Fruit fly (Drosophila melanogaster): ENCODE data around the gene mRpL1.

mRpL1 gene

dm6 chr3R:8321447-8321846 lies 20.2 kb downstream of the mRpL1 start, which contains the start of gene Or85a:
Gene Or85a, plus strand, starts transcription at chr3R:8321747.
- TF ChIP-seq CG9705 (GFP tag; optimal IDR thresholded peaks at IDR 0.05) (no peak), Mio (GFP tag; optimal IDR thresholded peaks at IDR 0.05) (no peak), Vsx2 (GFP tag; optimal IDR thresholded peaks at IDR 0.05; ENCODE audit: partially characterized antibody) (no peak), tai (GFP tag; optimal IDR thresholded peaks at IDR 0.05) (no peak)

DNA sequence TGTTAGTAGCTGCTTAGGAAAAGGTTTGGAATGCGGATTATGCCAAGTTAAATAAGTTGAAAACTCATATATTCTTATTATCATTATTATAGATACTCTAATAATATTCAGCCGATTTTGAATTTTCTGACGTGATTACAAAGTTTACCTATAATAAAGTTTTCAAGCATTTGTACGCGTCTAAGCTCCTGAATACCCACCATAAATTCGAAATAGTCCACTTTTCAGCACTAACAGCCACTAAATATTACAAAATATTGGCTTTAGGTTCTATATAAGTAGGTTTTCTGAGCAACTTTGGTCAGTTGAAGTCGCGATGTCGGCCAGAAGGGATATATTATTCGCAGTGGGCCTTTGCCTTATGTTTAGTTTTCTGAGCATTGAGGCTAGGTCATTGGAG lies 22.8 kb downstream of the mRpL1 start, which contains the start of gene CG7443:
Gene CG7443, plus strand, starts transcription at position 301 of the 400 bp plus-strand sequence.
- TF ChIP-seq fru (GFP tag; optimal IDR thresholded peaks at IDR 0.05) (no peak), tai (GFP tag; optimal IDR thresholded peaks at IDR 0.05) (no peak), Myc (optimal IDR thresholded peaks at IDR 0.05) (no peak), usp (GFP tag; optimal IDR thresholded peaks at IDR 0.05) (no peak), dsf (GFP tag; optimal IDR thresholded peaks at IDR 0.05; ENCODE audit: borderline replicate concordance) (no peak), sage (GFP tag; optimal IDR thresholded peaks at IDR 0.05) (no peak), Rel (GFP tag; optimal IDR thresholded peaks at IDR 0.05) (no peak), Rel (tag; optimal IDR thresholded peaks at IDR 0.05) (no peak), h (GFP tag; optimal IDR thresholded peaks at IDR 0.05) (no peak)

- no peak for TF ChIP-seq N (GFP tag; optimal IDR thresholded peaks at IDR 0.05)
- no peak for TF ChIP-seq lola (GFP tag; optimal IDR thresholded peaks at IDR 0.05)
These were observed 25.6 kb downstream of the mRpL1 start for dm6 chr3R:8326884-8327283.

- TF ChIP-seq fru (GFP tag; optimal IDR thresholded peaks at IDR 0.05) (no peak), dsf (GFP tag; optimal IDR thresholded peaks at IDR 0.05; ENCODE audit: borderline replicate concordance) (no peak), N (GFP tag; optimal IDR thresholded peaks at IDR 0.05) (no peak), Mio (GFP tag; optimal IDR thresholded peaks at IDR 0.05) (no peak), CG32264 (GFP tag; optimal IDR thresholded peaks at IDR 0.05) (no peak), CrebA (GFP tag; optimal IDR thresholded peaks at IDR 0.05; ENCODE audit: borderline replicate concordance) (no peak), sage (GFP tag; optimal IDR thresholded peaks at IDR 0.05) (no peak), Jra (GFP tag; optimal IDR thresholded peaks at IDR 0.05) (no peak), sv (GFP tag; optimal IDR thresholded peaks at IDR 0.05) (no peak), brk (GFP tag; optimal IDR thresholded peaks at IDR 0.05) (no peak), ey (GFP tag; optimal IDR thresholded peaks at IDR 0.05) (no peak), jim (GFP tag; optimal IDR thresholded peaks at IDR 0.05) (no peak), Hr78 (GFP tag; optimal IDR thresholded peaks at IDR 0.05) (no peak), Abd-B (GFP tag; optimal IDR thresholded peaks at IDR 0.05) (no peak), lola (GFP tag; optimal IDR thresholded peaks at IDR 0.05) (no peak), GATAd (GFP tag; optimal IDR thresholded peaks at IDR 0.05) (no peak), Dif (GFP tag; optimal IDR thresholded peaks at IDR 0.05; ENCODE audit: partially characterized antibody) (no peak), rgr (GFP tag; optimal IDR thresholded peaks at IDR 0.05) (no peak), psq (GFP tag; optimal IDR thresholded peaks at IDR 0.05) (no peak)
These were observed 26.9 kb downstream of the mRpL1 start for dm6 chr3R:8327967-8328789.

DNA sequence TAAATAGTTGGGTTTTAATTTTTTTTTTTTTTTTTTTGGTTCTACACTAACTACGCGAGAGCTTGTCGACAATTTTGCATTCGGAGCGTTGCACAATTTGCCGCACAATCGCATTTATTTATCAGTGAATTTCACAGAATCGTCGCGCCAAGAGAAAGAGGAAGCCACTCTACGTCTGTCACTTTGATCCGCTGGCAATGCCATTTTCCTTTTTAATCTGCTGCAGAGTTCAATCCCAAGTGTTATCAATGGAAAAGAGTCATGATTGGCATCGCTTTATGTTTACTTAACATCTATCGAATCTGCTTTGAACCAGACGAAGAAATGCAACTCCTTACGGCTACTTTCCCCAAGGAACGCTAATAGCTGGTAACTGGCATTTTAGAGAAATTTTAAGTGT lies 28.4 kb downstream of the mRpL1 start:
- TF ChIP-seq HLH106 (tag; optimal IDR thresholded peaks at IDR 0.05) = no peak
- TF ChIP-seq sage (GFP tag; optimal IDR thresholded peaks at IDR 0.05) = no peak
- no peak for TF ChIP-seq Rel (GFP tag; optimal IDR thresholded peaks at IDR 0.05)
- no peak for TF ChIP-seq Rel (tag; optimal IDR thresholded peaks at IDR 0.05)
- TF ChIP-seq dl (GFP tag; optimal IDR thresholded peaks at IDR 0.05; ENCODE audit: insufficient read depth in 1 of 2, partially characterized antibody in 2 of 2) = no peak
- no peak for TF ChIP-seq psq (GFP tag; optimal IDR thresholded peaks at IDR 0.05)
- TF ChIP-seq foxo (GFP tag; optimal IDR thresholded peaks at IDR 0.05) = no peak
- TF ChIP-seq Sp1 (GFP tag; optimal IDR thresholded peaks at IDR 0.05) = no peak
- TF ChIP-seq dsf (GFP tag; optimal IDR thresholded peaks at IDR 0.05; ENCODE audit: borderline replicate concordance) = no peak
- TF ChIP-seq pan (optimal IDR thresholded peaks at IDR 0.05) = no peak
- TF ChIP-seq sv (GFP tag; optimal IDR thresholded peaks at IDR 0.05) = no peak
- no peak for TF ChIP-seq br (GFP tag; optimal IDR thresholded peaks at IDR 0.05)
- TF ChIP-seq Vsx2 (GFP tag; optimal IDR thresholded peaks at IDR 0.05; ENCODE audit: partially characterized antibody) = no peak
- no peak for TF ChIP-seq lola (GFP tag; optimal IDR thresholded peaks at IDR 0.05)
- TF ChIP-seq N (GFP tag; optimal IDR thresholded peaks at IDR 0.05) = no peak
